Fruit fly (Drosophila melanogaster): ENCODE measurements around the gene rept.

rept gene

DNA sequence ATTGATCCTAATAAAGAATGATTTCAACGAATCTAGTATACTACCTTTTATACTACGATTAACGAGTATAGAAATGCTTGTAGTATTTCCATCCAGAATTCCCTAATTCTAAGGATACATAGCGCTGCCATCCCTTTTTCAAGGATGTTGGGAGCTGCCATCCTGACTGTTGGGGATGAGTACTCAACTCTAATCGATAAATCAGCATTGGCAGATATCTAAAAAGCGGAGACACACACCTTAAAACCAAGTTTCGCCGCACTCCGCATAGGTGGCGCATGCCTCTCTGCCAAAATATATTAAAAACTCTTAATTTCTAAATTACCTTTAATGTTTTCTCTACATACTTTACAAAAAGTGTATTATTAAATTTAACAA is 39.1 kb downstream of the rept start, which contains the start of gene fal:
fal (plus strand) TSS at position 330 of the 378 bp plus-strand sequence.
- TF ChIP-seq lz (GFP tag; optimal IDR thresholded peaks at IDR 0.05): peak; percentile 31
- no peak for TF ChIP-seq pdm3 (GFP tag; optimal IDR thresholded peaks at IDR 0.05)
- TF ChIP-seq Eip93F (GFP tag; optimal IDR thresholded peaks at IDR 0.05): no peak
- TF ChIP-seq topi (GFP tag; optimal IDR thresholded peaks at IDR 0.05): peak; percentile 14
- no peak for TF ChIP-seq net (GFP tag; optimal IDR thresholded peaks at IDR 0.05)
- TF ChIP-seq Sox15 (GFP tag; optimal IDR thresholded peaks at IDR 0.05): no peak
- peak; percentile 51 for TF ChIP-seq CG31627 (GFP tag; optimal IDR thresholded peaks at IDR 0.05)
- TF ChIP-seq CG34406 (GFP tag; optimal IDR thresholded peaks at IDR 0.05): no peak

DNA sequence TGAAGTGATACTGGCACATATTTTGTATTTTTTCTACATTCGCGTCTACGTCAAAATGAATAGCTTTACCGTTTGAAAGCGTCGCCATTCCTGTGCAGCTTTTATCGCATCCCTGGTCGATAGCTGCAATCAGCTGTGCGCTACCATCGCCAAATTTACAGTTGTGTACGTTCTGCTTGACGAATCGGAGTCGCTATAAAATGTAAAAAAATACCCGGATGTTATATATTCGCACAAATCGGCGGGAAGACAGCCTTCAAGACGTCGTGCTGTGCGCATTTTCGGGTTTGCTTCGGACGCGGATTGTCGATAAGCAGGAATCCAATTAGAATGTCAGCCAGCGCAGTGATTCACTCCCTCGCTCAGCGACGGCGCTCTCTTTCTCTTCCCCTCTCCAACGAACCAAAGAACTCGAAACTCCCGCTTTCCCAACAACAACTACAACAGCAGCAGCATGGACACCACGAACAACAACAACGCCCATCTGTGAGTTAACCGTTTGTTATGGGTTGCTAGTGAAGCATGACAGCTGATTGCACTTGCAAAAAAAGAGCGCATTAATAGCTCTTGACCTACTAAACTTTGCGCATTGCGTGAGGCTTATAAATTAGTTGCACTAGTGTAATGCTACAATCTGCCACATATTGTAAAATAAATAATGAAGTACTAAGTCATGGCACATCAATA is 39.6 kb downstream of the rept start:
- TF ChIP-seq fd59A (GFP tag; optimal IDR thresholded peaks at IDR 0.05) (no peak), CG6854 (GFP tag; optimal IDR thresholded peaks at IDR 0.05) (peak; percentile 43), CG10631 (GFP tag; optimal IDR thresholded peaks at IDR 0.05) (no peak), CG6163 (GFP tag; IDR thresholded peaks at IDR 0.05) (peak; percentile 52; the same call in 2 of the 3 replicates), CG8632 (GFP tag; optimal IDR thresholded peaks at IDR 0.05) (peak; percentile 1), CG16779 (tag; optimal IDR thresholded peaks at IDR 0.05) (peak; percentile 58), CG6808 (GFP tag; optimal IDR thresholded peaks at IDR 0.05) (peak; percentile 41), fkh (GFP tag; optimal IDR thresholded peaks at IDR 0.05) (no peak), CG9139 (GFP tag; optimal IDR thresholded peaks at IDR 0.05) (peak; percentile 34), svp (GFP tag) (peak; percentile 80), spab (GFP tag; optimal IDR thresholded peaks at IDR 0.05) (peak; percentile 11), Lpt (GFP tag; optimal IDR thresholded peaks at IDR 0.05) (peak; percentile 53), dsx (GFP tag; optimal IDR thresholded peaks at IDR 0.05; ENCODE audit: poor library complexity, severe bottlenecking) (peak; percentile 23), Eip75B (GFP tag; optimal IDR thresholded peaks at IDR 0.05) (peak; percentile 23), net (GFP tag; optimal IDR thresholded peaks at IDR 0.05) (no peak), eg (GFP tag; IDR thresholded peaks at IDR 0.05) (peak; percentile 51; the same call in 1 of the 3 replicates), CG6276 (GFP tag; optimal IDR thresholded peaks at IDR 0.05) (peak; percentile 69)

All from whole organism, prepupa.